Fruit fly (Drosophila melanogaster) whole organism, larva: Measurements from ENCODE around the gene Cad88C.

ENCODE experiments used
- noc ChIP-seq: fragments of 200-800 bp; sonication (Bioruptor generic); optimal IDR thresholded peaks from 3 replicates; lab custom pipeline; 2019; ENCODE audit warnings: missing biosample characterization, mild to moderate bottlenecking, missing genetic modification characterization, moderate library complexity

The Cad88C gene

dm6 chr3R:14662989-14663500, 32.8 kb downstream of the Cad88C start, which contains the start of the genes Rad17 and BigH1:
Gene Rad17, minus strand, starts transcription at chr3R:14663197.
Gene BigH1, plus strand, starts transcription at chr3R:14663450.
- TF ChIP-seq noc (tag; lab: Kevin White, UChicago) = no peak

dm6 chr3R:14670840-14671239, 40.6 kb downstream of the Cad88C start:
- TF ChIP-seq noc (tag; lab: Kevin White, UChicago) = no peak

dm6 chr3R:14672915-14673314, 42.6 kb downstream of the Cad88C start:
- no peak for TF ChIP-seq noc (tag; lab: Kevin White, UChicago)

- TF ChIP-seq noc (tag; lab: Kevin White, UChicago) = no peak
Measured at dm6 chr3R:14674762-14675161, 44.5 kb downstream of the Cad88C start.

- no peak for TF ChIP-seq noc (tag; lab: Kevin White, UChicago)
Measured at dm6 chr3R:14677065-14677464, 46.8 kb downstream of the Cad88C start.

- no peak for TF ChIP-seq noc (tag; lab: Kevin White, UChicago)
Measured at dm6 chr3R:14677814-14678213, 47.5 kb downstream of the Cad88C start.

- TF ChIP-seq noc (tag; lab: Kevin White, UChicago) = no peak
Measured at dm6 chr3R:14679381-14680111, 49.3 kb downstream of the Cad88C start.

dm6 chr3R:14680112-14680665, 49.9 kb downstream of the Cad88C start:
- TF ChIP-seq noc (tag; lab: Kevin White, UChicago) = no peak

dm6 chr3R:14683928-14684327, 53.6 kb downstream of the Cad88C start:
- TF ChIP-seq noc (tag; lab: Kevin White, UChicago) = no peak

dm6 chr3R:14687296-14687695, 57.0 kb downstream of the Cad88C start:
- no peak for TF ChIP-seq noc (tag; lab: Kevin White, UChicago)

- TF ChIP-seq noc (tag; lab: Kevin White, UChicago) = no peak
Measured at dm6 chr3R:14690065-14690464, 59.8 kb downstream of the Cad88C start.
